Worm (Caenorhabditis elegans): ENCODE measurements around the gene Y73F8A.36.

Y73F8A.36 gene

DNA sequence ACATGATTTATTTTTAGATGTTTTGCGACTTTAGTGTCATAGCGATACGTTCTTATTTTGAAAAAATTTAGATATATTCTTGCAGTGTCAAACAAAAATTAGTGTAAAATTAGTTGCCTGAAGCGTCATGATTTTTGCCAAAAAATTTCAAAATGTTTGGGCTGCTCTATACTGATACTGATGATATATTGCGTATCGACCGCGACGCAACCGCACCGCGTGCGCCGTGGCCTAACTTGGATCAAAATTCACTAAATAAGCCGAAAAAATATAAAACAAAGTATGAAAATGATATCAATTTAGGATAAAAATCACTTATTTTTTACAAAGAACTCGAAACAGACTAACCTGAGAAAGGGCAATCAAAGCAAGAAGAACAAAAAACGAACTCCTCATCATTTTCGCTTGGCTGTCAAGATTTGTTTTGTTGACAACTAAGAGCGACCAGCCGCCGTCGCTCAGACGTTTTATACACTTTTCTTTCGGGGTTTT lies 29.7 kb downstream of the Y73F8A.36 start, which contains the start of gene ccg-1:
ccg-1 (minus strand) TSS at position 442 of the 492 bp plus-strand sequence.
- TF ChIP-seq ama-1 (optimal IDR thresholded peaks at IDR 0.05) (peak; percentile 60), lsy-2 (tag; optimal IDR thresholded peaks at IDR 0.05) (no peak), C34F6.9 (tag; optimal IDR thresholded peaks at IDR 0.05) (peak; percentile 13)

DNA sequence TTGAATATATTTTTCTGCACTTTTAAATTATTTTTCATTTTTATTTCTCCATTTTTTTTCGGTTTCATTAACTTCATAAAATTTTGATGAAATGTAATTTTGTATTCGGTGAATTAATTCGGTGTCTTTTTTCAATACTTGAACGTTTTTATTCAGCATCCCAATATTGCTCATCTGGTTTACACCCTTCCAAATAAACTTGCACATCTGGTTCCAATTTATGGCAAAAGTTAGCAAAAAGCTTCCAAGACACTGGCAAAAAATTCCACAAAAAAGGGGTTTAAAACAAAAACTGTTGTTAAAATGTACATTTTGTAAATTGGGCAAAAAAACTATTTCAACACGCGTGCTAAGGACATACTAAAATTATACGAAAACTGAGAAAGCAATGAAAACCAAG lies 34.5 kb downstream of the Y73F8A.36 start:
- TF ChIP-seq blmp-1 (tag; optimal IDR thresholded peaks at IDR 0.05; ENCODE audit: insufficient read depth): no peak
- no peak for TF ChIP-seq snpc-4 (tag; optimal IDR thresholded peaks at IDR 0.05)
- TF ChIP-seq sma-3 (GFP tag; optimal IDR thresholded peaks at IDR 0.05): no peak
- no peak for TF ChIP-seq nhr-6 (tag; optimal IDR thresholded peaks at IDR 0.05)
- TF ChIP-seq unc-55 (GFP tag; optimal IDR thresholded peaks at IDR 0.05): no peak
- no peak for TF ChIP-seq unc-39 (tag; optimal IDR thresholded peaks at IDR 0.05)
- no peak for TF ChIP-seq mbf-1 (tag; optimal IDR thresholded peaks at IDR 0.05)
- TF ChIP-seq nhr-10 (tag; optimal IDR thresholded peaks at IDR 0.05): no peak
- TF ChIP-seq ztf-11 (tag; optimal IDR thresholded peaks at IDR 0.05): no peak
- no peak for TF ChIP-seq crh-2 (tag; optimal IDR thresholded peaks at IDR 0.05)
- TF ChIP-seq zag-1 (tag; optimal IDR thresholded peaks at IDR 0.05): no peak
- TF ChIP-seq nhr-12 (tag; optimal IDR thresholded peaks at IDR 0.05): no peak
- no peak for TF ChIP-seq gmeb-1 (tag; optimal IDR thresholded peaks at IDR 0.05)
- TF ChIP-seq egl-27 (tag; optimal IDR thresholded peaks at IDR 0.05): no peak
- TF ChIP-seq mdl-1 (tag; optimal IDR thresholded peaks at IDR 0.05): no peak
- TF ChIP-seq nhr-77 (tag; optimal IDR thresholded peaks at IDR 0.05): no peak
- no peak for TF ChIP-seq nhr-129 (tag; optimal IDR thresholded peaks at IDR 0.05)
- TF ChIP-seq ZK546.5 (tag; optimal IDR thresholded peaks at IDR 0.05): no peak

ce11 chrIV:15283617-15284016 lies 37.9 kb downstream of the Y73F8A.36 start:
- TF ChIP-seq blmp-1 (tag; optimal IDR thresholded peaks at IDR 0.05; ENCODE audit: insufficient read depth) (no peak), R02D3.7 (tag; optimal IDR thresholded peaks at IDR 0.05) (no peak), ztf-1 (GFP tag; conservative IDR thresholded peaks at IDR 0.05) (no peak)

DNA sequence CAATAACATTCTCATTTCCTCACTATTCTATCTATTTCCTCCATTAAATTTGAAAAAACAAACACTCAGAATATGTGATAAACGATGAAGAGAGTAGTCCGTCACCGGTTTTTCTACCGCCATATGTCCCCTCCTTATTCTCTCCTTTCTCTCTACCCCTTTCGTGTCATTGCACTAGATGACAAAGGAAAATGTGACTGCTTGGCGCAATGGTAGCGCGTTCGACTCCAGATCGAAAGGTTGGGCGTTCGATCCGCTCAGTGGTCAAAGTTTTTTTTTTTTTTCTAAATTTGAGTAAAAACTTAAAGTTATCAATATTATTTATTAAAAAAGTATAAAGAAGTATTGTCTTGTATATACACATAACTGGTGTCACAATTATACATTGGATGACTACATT lies 43.8 kb downstream of the Y73F8A.36 start:
- TF ChIP-seq sma-3 (GFP tag; optimal IDR thresholded peaks at IDR 0.05) (no peak), mbf-1 (tag; optimal IDR thresholded peaks at IDR 0.05) (no peak), zag-1 (tag; optimal IDR thresholded peaks at IDR 0.05) (no peak), lin-13 (GFP tag; optimal IDR thresholded peaks at IDR 0.05) (peak; percentile 6), sma-9 (GFP tag; optimal IDR thresholded peaks at IDR 0.05) (no peak), sma-9 (tag; optimal IDR thresholded peaks at IDR 0.05) (no peak), fos-1 (tag; optimal IDR thresholded peaks at IDR 0.05) (no peak), gmeb-1 (tag; optimal IDR thresholded peaks at IDR 0.05) (peak; percentile 3), mab-5 (tag; optimal IDR thresholded peaks at IDR 0.05) (no peak), lin-11 (tag; optimal IDR thresholded peaks at IDR 0.05) (no peak), F13H6.1 (tag; optimal IDR thresholded peaks at IDR 0.05) (peak; percentile 13)

- TF ChIP-seq ztf-1 (GFP tag; conservative IDR thresholded peaks at IDR 0.05) (no peak), alr-1 (tag; optimal IDR thresholded peaks at IDR 0.05) (no peak), nhr-129 (tag; optimal IDR thresholded peaks at IDR 0.05) (no peak), F13H6.1 (tag; optimal IDR thresholded peaks at IDR 0.05) (no peak), lin-39 (tag; optimal IDR thresholded peaks at IDR 0.05) (no peak), lin-11 (tag; optimal IDR thresholded peaks at IDR 0.05) (no peak), blmp-1 (tag; optimal IDR thresholded peaks at IDR 0.05; ENCODE audit: insufficient read depth) (no peak), C34F6.9 (tag; optimal IDR thresholded peaks at IDR 0.05) (no peak), crh-2 (tag; optimal IDR thresholded peaks at IDR 0.05) (no peak), Y55F3AM.14 (GFP tag; optimal IDR thresholded peaks at IDR 0.05) (no peak), aly-2 (tag; optimal IDR thresholded peaks at IDR 0.05) (no peak)
Measured at ce11 chrIV:15291162-15291561, 45.4 kb downstream of the Y73F8A.36 start, which contains the start of gene pqn-90. pqn-90 (minus strand) TSS chrIV:15291262.

DNA sequence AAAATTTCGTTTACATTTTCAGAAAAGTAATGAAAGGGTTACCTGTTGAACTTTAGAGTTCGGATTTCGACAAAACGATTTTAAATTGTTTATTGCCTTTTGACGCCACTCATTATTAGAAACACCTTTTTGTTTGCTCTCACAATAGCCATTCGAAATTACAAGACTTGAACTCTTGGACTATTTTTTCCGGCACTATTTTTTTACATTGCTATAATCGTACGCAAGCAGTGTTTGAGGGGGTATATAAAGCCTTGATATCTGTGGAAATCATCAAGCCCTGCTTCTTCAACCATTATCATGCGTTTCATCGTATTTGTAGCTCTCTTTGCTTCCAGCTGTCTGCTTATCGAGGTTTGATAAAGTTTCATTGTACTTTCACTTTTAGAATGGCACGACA lies 45.9 kb downstream of the Y73F8A.36 start, which contains the start of gene pqn-91:
pqn-91 (plus strand) TSS at position 301 of the 400 bp plus-strand sequence.
- TF ChIP-seq Y55F3AM.14 (GFP tag; optimal IDR thresholded peaks at IDR 0.05) (no peak), sma-3 (GFP tag; optimal IDR thresholded peaks at IDR 0.05) (no peak), nhr-21 (tag; optimal IDR thresholded peaks at IDR 0.05) (no peak), nhr-12 (tag; optimal IDR thresholded peaks at IDR 0.05) (no peak), elt-3 (tag; optimal IDR thresholded peaks at IDR 0.05) (no peak), crh-2 (tag; optimal IDR thresholded peaks at IDR 0.05) (no peak), nhr-11 (tag; optimal IDR thresholded peaks at IDR 0.05) (no peak)

All from whole organism, L2 larva.